Worm (Caenorhabditis elegans): ENCODE measurements around the gene twk-39.
"Not testable (repeated sequence)": the region's sequence is repeated elsewhere in the genome, so short reads cannot be mapped to it uniquely, and the experiment has no call there.

twk-39 gene

ce11 chrIII:11750232-11750631, 45.3 kb upstream of the twk-39 start:
- TF ChIP-seq peb-1 (tag; optimal IDR thresholded peaks at IDR 0.05) (no peak), elt-3 (tag; optimal IDR thresholded peaks at IDR 0.05) (no peak), ztf-1 (GFP tag; conservative IDR thresholded peaks at IDR 0.05) (no peak), lin-39 (tag; optimal IDR thresholded peaks at IDR 0.05) (no peak), fos-1 (tag; optimal IDR thresholded peaks at IDR 0.05) (no peak), C34F6.9 (tag; optimal IDR thresholded peaks at IDR 0.05) (no peak), mdl-1 (tag; optimal IDR thresholded peaks at IDR 0.05) (no peak), dmd-4 (tag; optimal IDR thresholded peaks at IDR 0.05) (no peak), lin-11 (tag; optimal IDR thresholded peaks at IDR 0.05) (no peak), snpc-4 (tag; optimal IDR thresholded peaks at IDR 0.05) (no peak), ceh-82 (tag; optimal IDR thresholded peaks at IDR 0.05) (no peak), ama-1 (optimal IDR thresholded peaks at IDR 0.05) (no peak), aly-2 (tag; optimal IDR thresholded peaks at IDR 0.05) (no peak), nhr-23 (tag; optimal IDR thresholded peaks at IDR 0.05) (no peak), Y55F3AM.14 (GFP tag; optimal IDR thresholded peaks at IDR 0.05) (no peak)

DNA sequence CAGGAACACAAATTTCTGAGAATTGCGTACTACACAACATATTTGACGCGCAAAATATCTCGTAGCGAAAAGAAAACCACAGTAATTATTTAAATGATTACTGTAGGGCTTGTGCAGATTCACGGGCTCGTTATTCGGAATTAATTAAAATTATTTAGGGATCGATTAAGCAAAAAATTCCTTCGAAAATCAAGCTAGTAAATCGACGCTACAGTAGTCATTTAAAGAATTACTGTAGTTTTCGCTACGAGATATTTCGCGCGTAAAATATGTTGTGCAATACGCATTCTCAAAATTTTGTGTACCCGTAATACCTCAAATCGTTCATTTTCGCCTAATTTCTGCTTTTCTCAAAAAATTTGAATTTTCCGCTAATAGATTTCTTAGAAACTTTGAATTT, 44.7 kb upstream of the twk-39 start:
- TF ChIP-seq sma-3 (GFP tag; optimal IDR thresholded peaks at IDR 0.05) (no peak), elt-3 (tag; optimal IDR thresholded peaks at IDR 0.05) (no peak), nhr-237 (tag; optimal IDR thresholded peaks at IDR 0.05) (no peak), F13H6.1 (tag; optimal IDR thresholded peaks at IDR 0.05) (no peak), ztf-1 (GFP tag; conservative IDR thresholded peaks at IDR 0.05) (no peak), ceh-82 (tag; optimal IDR thresholded peaks at IDR 0.05) (no peak), lin-13 (GFP tag; optimal IDR thresholded peaks at IDR 0.05) (no peak), aly-2 (tag; optimal IDR thresholded peaks at IDR 0.05) (no peak), crh-2 (tag; optimal IDR thresholded peaks at IDR 0.05) (no peak), sma-9 (GFP tag; optimal IDR thresholded peaks at IDR 0.05) (no peak), sma-9 (tag; optimal IDR thresholded peaks at IDR 0.05) (no peak), ama-1 (optimal IDR thresholded peaks at IDR 0.05) (no peak), mab-5 (tag; optimal IDR thresholded peaks at IDR 0.05) (no peak), nhr-129 (tag; optimal IDR thresholded peaks at IDR 0.05) (no peak)

DNA sequence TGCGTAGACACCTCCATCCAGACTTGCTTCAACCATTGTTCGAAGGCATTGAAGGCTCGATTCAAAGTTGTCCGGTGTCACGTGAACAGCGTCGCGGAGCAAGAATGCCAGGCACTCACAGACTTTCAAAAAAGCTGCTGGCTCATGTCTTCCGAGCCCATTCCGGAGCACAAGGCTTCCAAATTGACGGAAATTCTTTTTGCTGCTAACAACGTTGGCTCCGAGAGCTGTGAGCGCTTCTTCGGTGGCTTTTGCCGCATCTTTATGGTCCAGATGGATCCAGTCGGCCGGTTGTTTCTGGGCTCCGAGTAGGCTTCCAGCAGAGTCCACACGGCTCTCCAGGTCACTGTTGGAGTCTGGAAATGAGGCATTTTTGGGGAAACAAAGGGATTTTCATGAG, 37.7 kb upstream of the twk-39 start:
- no peak for TF ChIP-seq nhr-12 (tag; optimal IDR thresholded peaks at IDR 0.05)
- TF ChIP-seq mbf-1 (tag; optimal IDR thresholded peaks at IDR 0.05): no peak
- no peak for TF ChIP-seq R02D3.7 (tag; optimal IDR thresholded peaks at IDR 0.05)
- TF ChIP-seq nhr-11 (tag; optimal IDR thresholded peaks at IDR 0.05): no peak
- TF ChIP-seq sma-3 (GFP tag; optimal IDR thresholded peaks at IDR 0.05): no peak

- TF ChIP-seq aly-2 (tag; optimal IDR thresholded peaks at IDR 0.05) (no peak), nhr-23 (tag; optimal IDR thresholded peaks at IDR 0.05) (no peak)
Measured at ce11 chrIII:11760634-11761033, 34.9 kb upstream of the twk-39 start.

DNA sequence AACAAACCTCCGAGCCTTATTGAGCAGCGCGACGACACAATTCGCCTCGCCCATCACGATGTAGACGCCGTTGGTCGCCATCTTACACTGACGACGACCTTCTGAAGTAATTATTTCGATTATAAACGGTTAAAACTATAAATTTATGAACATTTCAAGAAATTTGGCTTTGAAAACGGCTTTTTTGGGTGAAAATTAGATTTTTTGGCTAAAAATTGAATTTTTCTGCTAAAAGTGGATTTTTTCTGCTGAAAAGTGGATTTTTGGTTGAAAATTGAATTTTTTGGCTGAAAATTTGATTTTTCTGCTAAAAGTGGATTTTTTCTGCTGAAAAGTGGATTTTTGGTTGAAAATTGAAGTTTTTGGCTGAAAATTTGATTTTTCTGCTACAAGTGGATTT, 22.0 kb upstream of the twk-39 start, which contains the start of gene gbf-1:
Gene gbf-1 (minus strand): TSS at position 101 of the 400 bp plus-strand sequence.
- TF ChIP-seq nhr-6, elt-3, ceh-82 (tag; optimal IDR thresholded peaks at IDR 0.05): not testable (repeated sequence)

DNA sequence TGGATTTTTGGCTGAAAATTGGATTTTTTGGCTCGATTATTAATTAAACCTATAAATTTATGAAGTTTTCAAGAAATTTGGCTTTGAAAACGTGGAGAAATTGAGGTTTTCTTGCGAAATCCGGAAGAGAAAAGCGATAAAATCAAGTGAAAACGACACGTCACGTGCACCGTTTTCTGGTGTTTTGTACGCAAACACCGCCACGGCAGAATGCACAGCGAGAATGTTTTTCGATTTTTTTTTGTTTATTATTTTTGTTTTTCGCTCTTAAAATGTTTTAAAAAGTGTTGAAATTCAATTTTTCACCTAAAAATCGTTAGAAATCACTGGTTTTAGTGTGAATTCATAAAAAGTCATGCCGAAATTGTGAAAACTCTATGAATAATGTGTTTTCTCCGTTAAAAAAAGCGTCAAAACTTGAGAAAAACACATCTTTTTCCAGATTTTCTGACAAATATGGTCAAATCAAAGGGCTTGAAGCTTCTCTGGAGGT, 21.0 kb upstream of the twk-39 start, which contains the start of gene immp-1:
Gene immp-1 (plus strand): TSS at position 443 of the 493 bp plus-strand sequence.
- no peak for TF ChIP-seq unc-62 (GFP tag; optimal IDR thresholded peaks at IDR 0.05)
- peak; percentile 49 for TF ChIP-seq sem-4 (tag; optimal IDR thresholded peaks at IDR 0.05)
- no peak for TF ChIP-seq nhr-23 (tag; optimal IDR thresholded peaks at IDR 0.05)
- no peak for TF ChIP-seq nhr-237 (tag; optimal IDR thresholded peaks at IDR 0.05)
- TF ChIP-seq skn-1 (tag; optimal IDR thresholded peaks at IDR 0.05): no peak
- TF ChIP-seq mdl-1 (tag; optimal IDR thresholded peaks at IDR 0.05): peak in 1 of 2 experiments; percentile 42
- TF ChIP-seq C34F6.9 (tag; optimal IDR thresholded peaks at IDR 0.05): peak; percentile 51
- TF ChIP-seq lin-39 (tag; optimal IDR thresholded peaks at IDR 0.05): no peak
- TF ChIP-seq zag-1 (tag; optimal IDR thresholded peaks at IDR 0.05): no peak
- TF ChIP-seq mab-5 (tag; optimal IDR thresholded peaks at IDR 0.05): no peak
- peak; percentile 74 for TF ChIP-seq blmp-1 (tag; optimal IDR thresholded peaks at IDR 0.05; ENCODE audit: insufficient read depth)
- TF ChIP-seq nhr-12 (tag; optimal IDR thresholded peaks at IDR 0.05): no peak
- no peak for TF ChIP-seq nhr-10 (tag; optimal IDR thresholded peaks at IDR 0.05)
- no peak for TF ChIP-seq ceh-16 (tag; optimal IDR thresholded peaks at IDR 0.05)
- TF ChIP-seq lin-13 (GFP tag; optimal IDR thresholded peaks at IDR 0.05): no peak
- no peak for TF ChIP-seq sma-3 (GFP tag; optimal IDR thresholded peaks at IDR 0.05)
- TF ChIP-seq nhr-6 (tag; optimal IDR thresholded peaks at IDR 0.05): no peak
- TF ChIP-seq snpc-4 (tag; optimal IDR thresholded peaks at IDR 0.05): no peak
- no peak for TF ChIP-seq nhr-21 (tag; optimal IDR thresholded peaks at IDR 0.05)
- TF ChIP-seq egl-27 (tag; optimal IDR thresholded peaks at IDR 0.05): no peak
- TF ChIP-seq nhr-25 (tag; optimal IDR thresholded peaks at IDR 0.05): peak; percentile 27
- no peak for TF ChIP-seq elt-1 (tag; optimal IDR thresholded peaks at IDR 0.05)
- no peak for TF ChIP-seq ceh-82 (tag; optimal IDR thresholded peaks at IDR 0.05)
- TF ChIP-seq nhr-77 (tag; optimal IDR thresholded peaks at IDR 0.05): no peak
- TF ChIP-seq ztf-4 (tag; optimal IDR thresholded peaks at IDR 0.05): no peak
- no peak for TF ChIP-seq alr-1 (tag; optimal IDR thresholded peaks at IDR 0.05)
- no peak for TF ChIP-seq elt-3 (tag; optimal IDR thresholded peaks at IDR 0.05)
- no peak for TF ChIP-seq dmd-4 (tag; optimal IDR thresholded peaks at IDR 0.05)

All from whole organism, L2 larva.